Fruit fly (Drosophila melanogaster): ENCODE data around the gene CG5149.

DNA sequence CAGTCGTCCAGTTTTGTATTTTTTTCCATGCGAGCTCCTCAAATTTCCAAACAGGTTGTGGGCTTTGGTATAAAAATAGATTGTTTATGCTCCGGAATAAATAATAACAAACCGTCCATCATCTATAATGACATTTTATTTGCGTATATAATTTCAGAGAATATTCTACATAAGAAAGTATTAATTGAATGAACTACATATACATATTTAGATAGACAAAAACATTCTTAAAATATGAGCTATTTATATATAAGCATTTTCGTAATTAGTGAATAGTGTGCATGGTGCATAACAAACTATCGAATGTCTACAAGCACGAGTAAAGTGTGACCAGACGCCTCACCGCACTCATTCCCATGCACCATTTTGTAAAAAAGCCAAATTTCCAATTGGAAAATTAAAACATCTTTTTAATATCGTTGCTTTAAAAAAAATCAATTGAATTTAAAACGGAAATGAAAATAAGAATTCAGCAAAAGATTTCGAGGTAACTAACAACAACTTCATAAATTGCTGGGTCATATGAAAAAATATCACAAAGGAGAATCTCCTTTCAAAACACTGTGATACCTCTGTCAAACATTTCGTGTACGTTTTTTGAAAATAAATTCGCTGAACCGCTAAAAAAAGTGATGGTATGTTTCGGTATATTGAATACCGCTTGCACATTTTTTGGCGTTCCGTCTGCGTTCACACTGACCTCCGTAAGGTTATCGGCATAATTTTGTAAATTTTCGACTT, 38.4 kb upstream of the CG5149 start, which contains the start of gene muc:
- peak; percentile 61 for TF ChIP-seq Bgb (GFP tag; IDR thresholded peaks at IDR 0.05; ENCODE audit: partially characterized antibody)
- peak; percentile 30 for TF ChIP-seq CG12104 (GFP tag; optimal IDR thresholded peaks at IDR 0.05)
- TF ChIP-seq sim (GFP tag; IDR thresholded peaks at IDR 0.05), result no peak
- no peak for TF ChIP-seq yki (optimal IDR thresholded peaks at IDR 0.05)
- peak; percentile 64 for TF ChIP-seq gem (tag; optimal IDR thresholded peaks at IDR 0.05)
- TF ChIP-seq jigr1 (GFP tag; IDR thresholded peaks at IDR 0.05), result no peak
- TF ChIP-seq CG10462 (GFP tag; optimal IDR thresholded peaks at IDR 0.05), result no peak
- TF ChIP-seq CG7786 (GFP tag; optimal IDR thresholded peaks at IDR 0.05), result no peak
- TF ChIP-seq lilli (GFP tag; optimal IDR thresholded peaks at IDR 0.05), result peak; percentile 59
- TF ChIP-seq CG5953 (GFP tag; IDR thresholded peaks at IDR 0.05), result no peak
- peak; percentile 24; the same call in 1 of the 2 replicates for TF ChIP-seq CG14441 (GFP tag; IDR thresholded peaks at IDR 0.05)
- no peak for TF ChIP-seq Meics (GFP tag; optimal IDR thresholded peaks at IDR 0.05)
- TF ChIP-seq CG14860 (GFP tag; IDR thresholded peaks at IDR 0.05; ENCODE audit: partially characterized antibody), result peak; percentile 40; the same call in 2 of the 3 replicates
- no peak for TF ChIP-seq Usf (GFP tag; optimal IDR thresholded peaks at IDR 0.05)

Data from whole organism, embryonic.